Worm (Caenorhabditis elegans) whole organism, young adult: ENCODE results near the gene rgs-3.

ENCODE experiments used
- ama-1 ChIP-seq, 3 experiments: fragments of 150-350 bp in 1 of 3; sonication (generic microtip) in 2 of 3; optimal IDR thresholded peaks; 2 replicates each; lab custom pipeline; 2014 to 2018; ENCODE audit warnings: missing biosample characterization in 2 of 3, missing genetic modification characterization in 2 of 3, missing genetic modification reagents in 2 of 3
- unc-130 ChIP-seq: sonication (generic microtip); optimal IDR thresholded peaks from 2 replicates; lab custom pipeline; 2016; ENCODE audit warnings: missing genetic modification reagents, missing genetic modification characterization, missing compliant biosample characterization

ce11 chrII:6061495-6061894 is 38.1 kb upstream of the rgs-3 start:
- no peak for TF ChIP-seq ama-1 (optimal IDR thresholded peaks at IDR 0.05; lab: Kevin White, UChicago)
- no peak for TF ChIP-seq ama-1 (GFP tag; optimal IDR thresholded peaks at IDR 0.05; lab: Kevin White, UChicago)
- peak; percentile 69 for TF ChIP-seq unc-130 (GFP tag; lab: Kevin White, UChicago)
